Fruit fly (Drosophila melanogaster) whole organism, prepupa: ENCODE data around the gene CG33333.

Experiments
- CG6854 ChIP-seq: fragments of 200-800 bp; sonication (Bioruptor generic); optimal IDR thresholded peaks from 2 replicates; lab custom pipeline; 2017; ENCODE audit warnings: missing biosample characterization, mild to moderate bottlenecking, missing genetic modification characterization
- Hr39 ChIP-seq: fragments of 200-800 bp; sonication (Bioruptor generic); optimal IDR thresholded peaks from 2 replicates; lab custom pipeline; 2016; ENCODE audit warnings: missing biosample characterization, missing genetic modification characterization
- OdsH ChIP-seq: fragments of 200-800 bp; sonication (Bioruptor generic); optimal IDR thresholded peaks from 3 replicates; lab custom pipeline; 2016; ENCODE audit warnings: missing biosample characterization, missing genetic modification characterization
- Sox14 ChIP-seq: fragments of 200-800 bp; sonication (Bioruptor generic); optimal IDR thresholded peaks from 3 replicates; lab custom pipeline; 2016; ENCODE audit warnings: missing biosample characterization, missing genetic modification characterization

dm6 chr3R:17449402-17449801 is 32.1 kb downstream of the CG33333 start:
- TF ChIP-seq OdsH (GFP tag; lab: Kevin White, UChicago) (no peak), CG6854 (GFP tag; lab: Kevin White, UChicago) (no peak), Sox14 (GFP tag; lab: Kevin White, UChicago) (no peak), Hr39 (no peak)
